Fruit fly (Drosophila melanogaster) whole organism, embryonic: Measurements from ENCODE around the gene MFS18.

Experiments
- Abd-B ChIP-seq: fragments of 200-800 bp; sonication (Bioruptor generic); optimal IDR thresholded peaks from 2 replicates; lab custom pipeline; 2018; ENCODE audit warnings: missing biosample characterization, mild to moderate bottlenecking, missing genetic modification characterization, moderate library complexity
- Antp ChIP-seq: fragments of 200-800 bp; sonication (Bioruptor generic); optimal IDR thresholded peaks from 3 replicates; lab custom pipeline; 2016; ENCODE audit warnings: missing biosample characterization, missing genetic modification characterization
- Bteb2 ChIP-seq: fragments of 200-800 bp; sonication (Bioruptor generic); optimal IDR thresholded peaks from 2 replicates; lab custom pipeline; 2016; ENCODE audit warnings: missing biosample characterization, missing genetic modification characterization
- CG10366 ChIP-seq: fragments of 200-800 bp; sonication (Bioruptor generic); IDR thresholded peaks from 2 replicates; pipeline ENCODE4 v1.3.6; 2022; ENCODE audit warnings: missing biosample characterization, missing genetic modification characterization
- CG10543 ChIP-seq: fragments of 200-800 bp; sonication (Bioruptor generic); optimal IDR thresholded peaks from 3 replicates; lab custom pipeline; 2017; ENCODE audit warnings: missing biosample characterization, mild to moderate bottlenecking, missing genetic modification characterization, moderate library complexity
- CG11085 ChIP-seq: fragments of 200-800 bp; sonication (Bioruptor generic); IDR thresholded peaks from 2 replicates; pipeline ENCODE4 v1.3.6; 2022; ENCODE audit warnings: missing biosample characterization, missing genetic modification characterization
- CG11093 ChIP-seq: fragments of 200-800 bp; sonication (Bioruptor generic); IDR thresholded peaks from 3 replicates; pipeline ENCODE4 v1.3.6; 2022; ENCODE audit warnings: missing biosample characterization, missing genetic modification characterization
- CG12236 ChIP-seq: fragments of 200-800 bp; sonication (Bioruptor generic); optimal IDR thresholded peaks from 2 replicates; lab custom pipeline; 2016; ENCODE audit warnings: missing biosample characterization, missing genetic modification characterization
- CG13894 ChIP-seq: fragments of 200-800 bp; sonication (Bioruptor generic); optimal IDR thresholded peaks from 3 replicates; lab custom pipeline; 2018; ENCODE audit warnings: missing biosample characterization, mild to moderate bottlenecking, missing genetic modification characterization, moderate library complexity
- CG14710 ChIP-seq: fragments of 200-800 bp; sonication (Bioruptor generic); optimal IDR thresholded peaks from 3 replicates; lab custom pipeline; 2019; ENCODE audit warnings: missing biosample characterization, mild to moderate bottlenecking, missing genetic modification characterization, moderate library complexity
- CG15479 ChIP-seq: fragments of 200-800 bp; sonication (Bioruptor generic); optimal IDR thresholded peaks from 3 replicates; lab custom pipeline; 2019; ENCODE audit warnings: missing biosample characterization, mild to moderate bottlenecking, missing genetic modification characterization, moderate library complexity
- CG1603 ChIP-seq: fragments of 200-800 bp; sonication (Bioruptor generic); optimal IDR thresholded peaks from 2 replicates; lab custom pipeline; 2019; ENCODE audit warnings: missing biosample characterization, mild to moderate bottlenecking, missing genetic modification characterization, moderate library complexity
- CG32767 ChIP-seq: fragments of 200-800 bp; sonication (Bioruptor generic); IDR thresholded peaks from 2 replicates; pipeline ENCODE4 v1.3.6; 2022; ENCODE audit warnings: missing biosample characterization, missing genetic modification characterization
- CG33557 ChIP-seq: fragments of 200-800 bp; sonication (Bioruptor generic); optimal IDR thresholded peaks from 2 replicates; lab custom pipeline; 2019; ENCODE audit warnings: missing biosample characterization, mild to moderate bottlenecking, missing genetic modification characterization, moderate library complexity
- CG3995 ChIP-seq: fragments of 200-800 bp; sonication (Bioruptor generic); optimal IDR thresholded peaks from 3 replicates; lab custom pipeline; 2016; ENCODE audit warnings: missing biosample characterization, missing genetic modification characterization
- CG4404 ChIP-seq: fragments of 200-800 bp; sonication (Bioruptor generic); IDR thresholded peaks from 2 replicates; pipeline ENCODE4 v1.3.6; 2022; ENCODE audit warnings: missing biosample characterization, missing genetic modification characterization
- CG6683 ChIP-seq: fragments of 200-800 bp; sonication (Bioruptor generic); optimal IDR thresholded peaks from 2 replicates; lab custom pipeline; 2017; ENCODE audit warnings: missing biosample characterization, mild to moderate bottlenecking, missing genetic modification characterization, missing genetic modification reagents
- CG6689 ChIP-seq: fragments of 200-800 bp; sonication (Bioruptor generic); IDR thresholded peaks from 2 replicates; pipeline ENCODE4 v1.3.6; 2022; ENCODE audit warnings: missing biosample characterization, missing genetic modification characterization
- CG8089 ChIP-seq: fragments of 200-800 bp; sonication (Bioruptor generic); optimal IDR thresholded peaks from 3 replicates; lab custom pipeline; 2016; ENCODE audit warnings: missing biosample characterization, missing genetic modification characterization
- CG8290 ChIP-seq, 3 experiments: fragments of 200-800 bp; sonication (Bioruptor generic); optimal IDR thresholded peaks; 2 replicates each; lab custom pipeline; 2016 to 2019; ENCODE audit warnings: missing biosample characterization in 3 of 3, missing genetic modification characterization in 3 of 3, mild to moderate bottlenecking in 2 of 3, moderate library complexity in 1 of 3
- CG9215 ChIP-seq: fragments of 200-800 bp; sonication (Bioruptor generic); IDR thresholded peaks from 2 replicates; pipeline ENCODE4 v1.3.6; 2022; ENCODE audit warnings: missing biosample characterization, missing genetic modification characterization
- CG9797 ChIP-seq: fragments of 200-800 bp; sonication (Bioruptor generic); optimal IDR thresholded peaks from 3 replicates; lab custom pipeline; 2018; ENCODE audit warnings: missing biosample characterization, mild to moderate bottlenecking, missing genetic modification characterization
- Chrac-16 ChIP-seq: fragments of 200-800 bp; sonication (Bioruptor generic); optimal IDR thresholded peaks from 3 replicates; lab custom pipeline; 2016; ENCODE audit warnings: missing biosample characterization, missing genetic modification characterization
- Fer2 ChIP-seq: fragments of 200-800 bp; sonication (Bioruptor generic); optimal IDR thresholded peaks from 2 replicates; lab custom pipeline; 2018; ENCODE audit warnings: missing biosample characterization, mild to moderate bottlenecking, missing genetic modification characterization, moderate library complexity
- Hand ChIP-seq: fragments of 200-800 bp; sonication (Bioruptor generic); optimal IDR thresholded peaks from 2 replicates; lab custom pipeline; 2017; ENCODE audit warnings: mild to moderate bottlenecking, missing biosample characterization, missing genetic modification reagents, missing genetic modification characterization
- Jarid2 ChIP-seq: fragments of 200-800 bp; sonication (Bioruptor generic); optimal IDR thresholded peaks from 3 replicates; lab custom pipeline; 2017; ENCODE audit warnings: mild to moderate bottlenecking, missing biosample characterization, missing genetic modification reagents, missing genetic modification characterization
- MTF-1 ChIP-seq: fragments of 200-800 bp; sonication (Bioruptor generic); optimal IDR thresholded peaks from 2 replicates; lab custom pipeline; 2018; ENCODE audit warnings: missing biosample characterization, mild to moderate bottlenecking, missing genetic modification characterization, borderline replicate concordance
- Meics ChIP-seq: fragments of 200-800 bp; sonication (Bioruptor generic); optimal IDR thresholded peaks from 2 replicates; lab custom pipeline; 2017; ENCODE audit warnings: missing biosample characterization, mild to moderate bottlenecking, missing genetic modification characterization
- Mrtf ChIP-seq: fragments of 200-800 bp; sonication (Bioruptor generic); IDR thresholded peaks from 3 replicates; pipeline ENCODE4 v1.3.6; 2022; ENCODE audit warnings: missing biosample characterization, missing genetic modification characterization
- PHDP ChIP-seq: fragments of 200-800 bp; sonication (Bioruptor generic); optimal IDR thresholded peaks from 3 replicates; lab custom pipeline; 2018; ENCODE audit warnings: missing biosample characterization, mild to moderate bottlenecking, missing genetic modification characterization, moderate library complexity
- Pdp1 ChIP-seq, 2 experiments: fragments of 200-800 bp; sonication (Bioruptor generic); optimal IDR thresholded peaks; 3 replicates each; lab custom pipeline; 2016; ENCODE audit warnings: missing biosample characterization in 2 of 2, missing genetic modification characterization in 2 of 2, mild to moderate bottlenecking in 1 of 2, moderate library complexity in 1 of 2
- Spps ChIP-seq: fragments of 200-800 bp; sonication (Bioruptor generic); optimal IDR thresholded peaks from 2 replicates; lab custom pipeline; 2018; ENCODE audit warnings: missing biosample characterization, mild to moderate bottlenecking, missing genetic modification characterization
- Tbp ChIP-seq: fragments of >200 bp; optimal IDR thresholded peaks from 2 replicates; lab custom pipeline; 2018; ENCODE audit warnings: missing biosample characterization, missing genetic modification characterization
- al ChIP-seq: fragments of 200-800 bp; sonication (Bioruptor generic); IDR thresholded peaks from 2 replicates; pipeline ENCODE4 v1.3.6; 2022; ENCODE audit warnings: missing biosample characterization, missing genetic modification characterization
- br ChIP-seq: fragments of >200 bp; optimal IDR thresholded peaks from 2 replicates; lab custom pipeline; 2017
- dysf ChIP-seq: fragments of 200-800 bp; sonication (Bioruptor generic); IDR thresholded peaks from 3 replicates; pipeline ENCODE4 v1.3.6; 2022; ENCODE audit warnings: missing biosample characterization, missing genetic modification characterization
- esg ChIP-seq: fragments of 200-800 bp; sonication (Bioruptor generic); conservative IDR thresholded peaks from 2 replicates; pipeline ENCODE4 v1.3.6; 2022; ENCODE audit warnings: missing biosample characterization, missing genetic modification characterization
- ftz-f1 ChIP-seq: fragments of 200-800 bp; sonication (Bioruptor generic); optimal IDR thresholded peaks from 2 replicates; lab custom pipeline; 2016; ENCODE audit warnings: missing biosample characterization, missing genetic modification characterization
- gcm ChIP-seq: fragments of 200-800 bp; sonication (Bioruptor generic); optimal IDR thresholded peaks from 2 replicates; lab custom pipeline; 2019; ENCODE audit warnings: missing biosample characterization, mild to moderate bottlenecking, missing genetic modification characterization, moderate library complexity
- ham ChIP-seq: fragments of 200-800 bp; sonication (Bioruptor generic); IDR thresholded peaks from 2 replicates; pipeline ENCODE4 v1.3.6; 2022; ENCODE audit warnings: missing biosample characterization, missing genetic modification characterization
- knrl ChIP-seq: fragments of 200-800 bp; sonication (Bioruptor generic); IDR thresholded peaks from 3 replicates; pipeline ENCODE4 v1.3.6; 2022; ENCODE audit warnings: missing biosample characterization, missing genetic modification characterization; ENCODE audit not compliant: partially characterized antibody
- lab ChIP-seq: fragments of 200-800 bp; sonication (Bioruptor generic); optimal IDR thresholded peaks from 3 replicates; lab custom pipeline; 2017; ENCODE audit warnings: missing biosample characterization, missing genetic modification characterization, mild to moderate bottlenecking, moderate library complexity, missing genetic modification reagents
- luna ChIP-seq: fragments of 200-800 bp; sonication (Bioruptor generic); optimal IDR thresholded peaks from 2 replicates; lab custom pipeline; 2016; ENCODE audit warnings: missing biosample characterization, missing genetic modification characterization
- nerfin-2 ChIP-seq: fragments of 200-800 bp; sonication (Bioruptor generic); IDR thresholded peaks from 2 replicates; pipeline ENCODE4 v1.3.6; 2022; ENCODE audit warnings: missing biosample characterization, missing genetic modification characterization; ENCODE audit not compliant: partially characterized antibody
- pb ChIP-seq: fragments of 200-800 bp; sonication (Bioruptor generic); optimal IDR thresholded peaks from 3 replicates; lab custom pipeline; 2016; ENCODE audit warnings: missing biosample characterization, missing genetic modification characterization
- pfk ChIP-seq: fragments of 200-800 bp; sonication (Bioruptor generic); optimal IDR thresholded peaks from 2 replicates; lab custom pipeline; 2018; ENCODE audit warnings: missing biosample characterization, mild to moderate bottlenecking, missing genetic modification characterization, moderate library complexity
- ranshi ChIP-seq: fragments of 200-800 bp; sonication (Bioruptor generic); IDR thresholded peaks from 2 replicates; pipeline ENCODE4 v1.3.6; 2022; ENCODE audit warnings: missing biosample characterization, missing genetic modification characterization
- ro ChIP-seq: fragments of 200-800 bp; sonication (Bioruptor generic); IDR thresholded peaks from 2 replicates; pipeline ENCODE4 v1.3.6; 2022; ENCODE audit warnings: missing biosample characterization, missing genetic modification characterization
- scrt ChIP-seq: fragments of 200-800 bp; sonication (Bioruptor generic); optimal IDR thresholded peaks from 2 replicates; lab custom pipeline; 2018; ENCODE audit warnings: missing biosample characterization, mild to moderate bottlenecking, missing genetic modification characterization, moderate library complexity
- sna ChIP-seq: fragments of 200-800 bp; sonication (Bioruptor generic); IDR thresholded peaks from 2 replicates; pipeline ENCODE4 v1.3.6; 2022; ENCODE audit warnings: missing biosample characterization, missing genetic modification characterization; ENCODE audit not compliant: partially characterized antibody
- ssp ChIP-seq: fragments of 200-800 bp; sonication (Bioruptor generic); IDR thresholded peaks from 2 replicates; pipeline ENCODE4 v1.3.6; 2022; ENCODE audit warnings: missing biosample characterization, missing genetic modification characterization
- usp ChIP-seq: fragments of >200 bp; optimal IDR thresholded peaks from 2 replicates; lab custom pipeline; 2017; ENCODE audit warnings: missing biosample characterization, missing genetic modification characterization

MFS18 gene

DNA sequence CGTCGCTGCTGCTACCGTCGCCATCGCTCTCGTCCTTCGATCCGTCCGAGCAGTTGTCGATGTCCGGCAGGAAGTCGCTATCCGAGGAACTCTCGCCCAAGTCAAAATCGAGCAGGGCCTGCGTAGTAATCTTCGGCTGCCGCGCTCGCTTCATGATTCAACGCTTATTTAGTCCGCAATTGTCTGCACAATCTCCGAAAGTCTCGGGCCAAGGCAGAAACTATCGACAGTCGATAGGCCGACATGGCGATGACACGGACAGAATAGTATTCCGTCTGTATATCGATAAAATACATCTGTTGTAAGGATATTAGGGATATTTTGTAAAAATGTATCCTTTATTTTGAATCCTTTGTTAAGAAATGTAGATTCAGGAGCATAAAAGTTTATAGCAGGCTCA, 4.4 kb upstream of the MFS18 start, which contains the start of gene CG15439 (continued):
- no peak for TF ChIP-seq CG8089 (GFP tag; lab: Kevin White, UChicago)
- TF ChIP-seq knrl (GFP tag; lab: Robert Waterston, UW): peak; percentile 64; the same call in 2 of the 3 replicates
- TF ChIP-seq CG6689: no peak
- TF ChIP-seq CG1603: peak; percentile 32
- TF ChIP-seq ssp: no peak
- TF ChIP-seq CG14710 (tag; lab: Kevin White, UChicago): peak; percentile 13
- no peak for TF ChIP-seq Abd-B
- no peak for TF ChIP-seq luna (GFP tag; lab: Kevin White, UChicago)
- no peak for TF ChIP-seq MTF-1 (GFP tag; lab: Kevin White, UChicago)
- no peak for TF ChIP-seq CG32767 (GFP tag; lab: Robert Waterston, UW)
- TF ChIP-seq CG11085: no peak
- no peak for TF ChIP-seq Chrac-16 (GFP tag; lab: Kevin White, UChicago)
- no peak for TF ChIP-seq CG3995
- TF ChIP-seq CG13894 (tag; lab: Kevin White, UChicago): no peak
- no peak for TF ChIP-seq Spps
- TF ChIP-seq gcm (GFP tag; lab: Kevin White, UChicago): no peak
- TF ChIP-seq usp (GFP tag; lab: Kevin White, UChicago): no peak
- no peak for TF ChIP-seq CG33557 (GFP tag; lab: Kevin White, UChicago)
- TF ChIP-seq pfk (GFP tag; lab: Kevin White, UChicago): no peak
- no peak for TF ChIP-seq Pdp1 (GFP tag; optimal IDR thresholded peaks at IDR 0.05; lab: Kevin White, UChicago)
- no peak for TF ChIP-seq esg (GFP tag; lab: Robert Waterston, UW)
- TF ChIP-seq CG10543 (GFP tag; lab: Kevin White, UChicago): no peak
- no peak for TF ChIP-seq Hand (GFP tag; lab: Kevin White, UChicago)
- no peak for TF ChIP-seq al (GFP tag; lab: Robert Waterston, UW)
- TF ChIP-seq ro (GFP tag; lab: Robert Waterston, UW): no peak
- no peak for TF ChIP-seq Fer2 (tag; lab: Kevin White, UChicago)
- no peak for TF ChIP-seq CG8290 (GFP tag; optimal IDR thresholded peaks at IDR 0.05; lab: Kevin White, UChicago)
- no peak for TF ChIP-seq CG8290 (tag; optimal IDR thresholded peaks at IDR 0.05; lab: Kevin White, UChicago)
- TF ChIP-seq ftz-f1: no peak
- TF ChIP-seq Antp (GFP tag; lab: Kevin White, UChicago): no peak
- no peak for TF ChIP-seq CG10366 (GFP tag; lab: Robert Waterston, UW)
- TF ChIP-seq dysf (GFP tag; lab: Robert Waterston, UW): no peak
- peak; percentile 70 for TF ChIP-seq sna (GFP tag; lab: Robert Waterston, UW)
- TF ChIP-seq pb (GFP tag; lab: Kevin White, UChicago): no peak
- TF ChIP-seq Bteb2 (GFP tag; lab: Kevin White, UChicago): no peak
- no peak for TF ChIP-seq CG11093 (GFP tag; lab: Robert Waterston, UW)
- TF ChIP-seq CG9797: no peak
- peak; percentile 77 for TF ChIP-seq nerfin-2 (GFP tag; lab: Robert Waterston, UW)
- no peak for TF ChIP-seq CG15479 (GFP tag; lab: Kevin White, UChicago)
- TF ChIP-seq PHDP (tag; lab: Kevin White, UChicago): no peak
- TF ChIP-seq CG9215: no peak
- no peak for TF ChIP-seq ham (GFP tag; lab: Robert Waterston, UW)
- TF ChIP-seq Jarid2 (GFP tag; lab: Kevin White, UChicago): no peak
- no peak for TF ChIP-seq Tbp (GFP tag; lab: Kevin White, UChicago)
- TF ChIP-seq CG4404 (GFP tag; lab: Robert Waterston, UW): no peak
- no peak for TF ChIP-seq ranshi (GFP tag; lab: Robert Waterston, UW)
- TF ChIP-seq CG12236 (GFP tag; lab: Kevin White, UChicago): no peak
- TF ChIP-seq scrt (GFP tag; lab: Kevin White, UChicago): no peak
- TF ChIP-seq Meics: no peak
- TF ChIP-seq CG6683 (GFP tag; lab: Kevin White, UChicago): no peak
- TF ChIP-seq br (lab: Kevin White, UChicago): no peak
- no peak for TF ChIP-seq lab
- no peak for TF ChIP-seq Mrtf (GFP tag; lab: Robert Waterston, UW)
